Fruit fly (Drosophila melanogaster): ENCODE data around the gene CG46394.

CG46394 gene

dm6 chr3L:11648410-11648809, 48.2 kb downstream of the CG46394 start, which contains the start of the genes RIOK1 and Polr3H (continued):
- TF ChIP-seq hb (GFP tag; IDR thresholded peaks at IDR 0.05; ENCODE audit: partially characterized antibody) (no peak), Optix (GFP tag; IDR thresholded peaks at IDR 0.05) (no peak; the same call in none of the 3 replicates), ac (GFP tag; optimal IDR thresholded peaks at IDR 0.05) (no peak), Sox102F (GFP tag; optimal IDR thresholded peaks at IDR 0.05) (no peak), Elba2 (GFP tag; optimal IDR thresholded peaks at IDR 0.05) (peak; percentile 30), nerfin-2 (GFP tag; IDR thresholded peaks at IDR 0.05; ENCODE audit: partially characterized antibody) (no peak), CG10462 (GFP tag; optimal IDR thresholded peaks at IDR 0.05) (peak; percentile 5), Ets97D (GFP tag; optimal IDR thresholded peaks at IDR 0.05) (peak; percentile 62), ci (GFP tag; IDR thresholded peaks at IDR 0.05) (peak; percentile 65; the same call in 2 of the 3 replicates), MBD-R2 (GFP tag; IDR thresholded peaks at IDR 0.05) (peak; percentile 88), Jarid2 (GFP tag; optimal IDR thresholded peaks at IDR 0.05) (no peak), ttk (GFP tag; IDR thresholded peaks at IDR 0.05) (peak; percentile 31; the same call in 1 of the 2 replicates), Dll (GFP tag; IDR thresholded peaks at IDR 0.05; ENCODE audit: partially characterized antibody) (peak; percentile 54; the same call in 1 of the 4 replicates), NfI (GFP tag; optimal IDR thresholded peaks at IDR 0.05) (peak; percentile 72), az2 (GFP tag; optimal IDR thresholded peaks at IDR 0.05) (peak; percentile 79), CG31365 (tag; optimal IDR thresholded peaks at IDR 0.05) (no peak), disco-r (GFP tag; optimal IDR thresholded peaks at IDR 0.05) (peak; percentile 27), CG12236 (GFP tag; optimal IDR thresholded peaks at IDR 0.05) (peak; percentile 32), ash1 (GFP tag; optimal IDR thresholded peaks at IDR 0.05) (no peak), HLH54F (GFP tag; optimal IDR thresholded peaks at IDR 0.05) (peak; percentile 80), dmrt99B (tag; optimal IDR thresholded peaks at IDR 0.05) (no peak), wek (GFP tag; optimal IDR thresholded peaks at IDR 0.05) (peak; percentile 94), lmd (GFP tag; IDR thresholded peaks at IDR 0.05) (peak; percentile 64), CG2116 (GFP tag; optimal IDR thresholded peaks at IDR 0.05) (peak; percentile 53), bab2 (GFP tag; optimal IDR thresholded peaks at IDR 0.05) (peak; percentile 20), Dp (GFP tag; optimal IDR thresholded peaks at IDR 0.05) (peak; percentile 56), Drgx (GFP tag; IDR thresholded peaks at IDR 0.05) (peak; percentile 46; the same call in 1 of the 2 replicates), CHES-1-like (GFP tag; optimal IDR thresholded peaks at IDR 0.05) (peak; percentile 68), cas (GFP tag; IDR thresholded peaks at IDR 0.05) (0 out of 2 replicates have a peak, but pooled peaks have one; percentile 31), CG2678 (tag; optimal IDR thresholded peaks at IDR 0.05) (no peak), Meics (GFP tag; optimal IDR thresholded peaks at IDR 0.05) (peak; percentile 64), CG8388 (GFP tag; optimal IDR thresholded peaks at IDR 0.05) (peak; percentile 48), Mes4 (GFP tag; optimal IDR thresholded peaks at IDR 0.05) (peak; percentile 58), CG31224 (GFP tag; IDR thresholded peaks at IDR 0.05) (no peak), Tbp (GFP tag; optimal IDR thresholded peaks at IDR 0.05) (no peak), CG12659 (GFP tag; optimal IDR thresholded peaks at IDR 0.05) (peak; percentile 72), her (GFP tag; optimal IDR thresholded peaks at IDR 0.05) (peak; percentile 63), Oaz (GFP tag; IDR thresholded peaks at IDR 0.05) (peak; percentile 27; the same call in 1 of the 2 replicates), Hsf (GFP tag; optimal IDR thresholded peaks at IDR 0.05) (peak; percentile 85), pum (GFP tag; optimal IDR thresholded peaks at IDR 0.05) (peak; percentile 75), grn (GFP tag; optimal IDR thresholded peaks at IDR 0.05) (no peak), gce (GFP tag; IDR thresholded peaks at IDR 0.05) (no peak), CG34422 (GFP tag; IDR thresholded peaks at IDR 0.05) (peak; percentile 76; the same call in 2 of the 3 replicates), NC2α (GFP tag; optimal IDR thresholded peaks at IDR 0.05) (no peak), Atf3 (GFP tag; optimal IDR thresholded peaks at IDR 0.05) (peak; percentile 47), gro (GFP tag; optimal IDR thresholded peaks at IDR 0.05) (peak; percentile 80), ind (GFP tag; optimal IDR thresholded peaks at IDR 0.05) (peak; percentile 76), CG8478 (optimal IDR thresholded peaks at IDR 0.05) (no peak), sc (optimal IDR thresholded peaks at IDR 0.05) (no peak), sc (GFP tag; optimal IDR thresholded peaks at IDR 0.05) (peak; percentile 21), HmgD (GFP tag; optimal IDR thresholded peaks at IDR 0.05) (no peak), CG11504 (tag; optimal IDR thresholded peaks at IDR 0.05) (no peak)

All from whole organism, embryonic.